Fruit fly (Drosophila melanogaster) whole organism, embryonic: Measurements from ENCODE around the gene CG18508.

Source experiments
- Adf1 ChIP-seq: fragments of 200-800 bp; sonication (Bioruptor generic); IDR thresholded peaks from 2 replicates; pipeline ENCODE4 v1.3.6; 2022; ENCODE audit warnings: missing biosample characterization, missing genetic modification characterization
- CG10147 ChIP-seq: fragments of 200-800 bp; sonication (Bioruptor generic); optimal IDR thresholded peaks from 2 replicates; lab custom pipeline; 2019; ENCODE audit warnings: missing biosample characterization, mild to moderate bottlenecking, missing genetic modification characterization, moderate library complexity
- CG1024 ChIP-seq: fragments of 200-800 bp; sonication (Bioruptor generic); IDR thresholded peaks from 2 replicates; pipeline ENCODE4 v1.3.6; 2022; ENCODE audit warnings: missing biosample characterization, missing genetic modification characterization
- CG10274 ChIP-seq: fragments of 200-800 bp; sonication (Bioruptor generic); optimal IDR thresholded peaks from 3 replicates; lab custom pipeline; 2017; ENCODE audit warnings: missing biosample characterization, mild to moderate bottlenecking, missing genetic modification characterization
- CG11247 ChIP-seq: fragments of 200-800 bp; sonication (Bioruptor generic); IDR thresholded peaks from 2 replicates; pipeline ENCODE4 v1.3.6; 2022; ENCODE audit warnings: missing biosample characterization, missing genetic modification characterization
- CG11456 ChIP-seq: fragments of 200-800 bp; sonication (Bioruptor generic); IDR thresholded peaks from 3 replicates; pipeline ENCODE4 v1.3.6; 2022; ENCODE audit warnings: missing biosample characterization, missing genetic modification characterization
- CG11723 ChIP-seq: fragments of 200-800 bp; sonication (Bioruptor generic); optimal IDR thresholded peaks from 2 replicates; lab custom pipeline; 2017; ENCODE audit warnings: missing biosample characterization, mild to moderate bottlenecking, missing genetic modification characterization
- CG13296 ChIP-seq: fragments of 200-800 bp; sonication (Bioruptor generic); optimal IDR thresholded peaks from 3 replicates; lab custom pipeline; 2018; ENCODE audit warnings: missing biosample characterization, mild to moderate bottlenecking, missing genetic modification characterization
- CG13624 ChIP-seq: fragments of 200-800 bp; sonication (Bioruptor generic); optimal IDR thresholded peaks from 2 replicates; lab custom pipeline; 2016; ENCODE audit warnings: missing biosample characterization, missing genetic modification characterization
- CG13894 ChIP-seq: fragments of 200-800 bp; sonication (Bioruptor generic); optimal IDR thresholded peaks from 3 replicates; lab custom pipeline; 2018; ENCODE audit warnings: missing biosample characterization, mild to moderate bottlenecking, missing genetic modification characterization, moderate library complexity
- CG14441 ChIP-seq: fragments of 200-800 bp; sonication (Bioruptor generic); IDR thresholded peaks from 2 replicates; pipeline ENCODE4 v1.3.6; 2022; ENCODE audit warnings: missing biosample characterization, missing genetic modification characterization
- CG14860 ChIP-seq: fragments of 200-800 bp; sonication (Bioruptor generic); IDR thresholded peaks from 3 replicates; pipeline ENCODE4 v1.3.6; 2022; ENCODE audit warnings: missing biosample characterization, missing genetic modification characterization; ENCODE audit not compliant: partially characterized antibody
- CG15011 ChIP-seq: fragments of 200-800 bp; sonication (Bioruptor generic); optimal IDR thresholded peaks from 3 replicates; lab custom pipeline; 2018; ENCODE audit warnings: missing biosample characterization, mild to moderate bottlenecking, missing genetic modification characterization
- CG1792 ChIP-seq: fragments of 200-800 bp; sonication (Bioruptor generic); optimal IDR thresholded peaks from 2 replicates; lab custom pipeline; 2016; ENCODE audit warnings: missing biosample characterization, missing genetic modification characterization
- CG2129 ChIP-seq: fragments of 200-800 bp; sonication (Bioruptor generic); IDR thresholded peaks from 2 replicates; pipeline ENCODE4 v1.3.6; 2022; ENCODE audit warnings: missing biosample characterization, missing genetic modification characterization; ENCODE audit not compliant: partially characterized antibody
- CG34376 ChIP-seq: fragments of 200-800 bp; sonication (Bioruptor generic); optimal IDR thresholded peaks from 2 replicates; lab custom pipeline; 2018; ENCODE audit warnings: missing biosample characterization, mild to moderate bottlenecking, missing genetic modification characterization
- CG3726 ChIP-seq: fragments of 200-800 bp; sonication (Bioruptor generic); IDR thresholded peaks from 3 replicates; pipeline ENCODE4, ENCODE4 v1.3.6; 2022; ENCODE audit warnings: missing biosample characterization, missing genetic modification characterization
- CG42726 ChIP-seq: fragments of 200-800 bp; sonication (Bioruptor generic); IDR thresholded peaks from 2 replicates; pipeline ENCODE4 v1.3.6; 2022; ENCODE audit warnings: missing biosample characterization, missing genetic modification characterization; ENCODE audit not compliant: partially characterized antibody
- CG4328 ChIP-seq: fragments of 200-800 bp; sonication (Bioruptor generic); optimal IDR thresholded peaks from 3 replicates; lab custom pipeline; 2017; ENCODE audit warnings: missing biosample characterization, missing genetic modification reagents, missing genetic modification characterization
- CG4707 ChIP-seq: fragments of 200-800 bp; sonication (Bioruptor generic); optimal IDR thresholded peaks from 2 replicates; lab custom pipeline; 2018; ENCODE audit warnings: missing biosample characterization, mild to moderate bottlenecking, missing genetic modification characterization, moderate library complexity
- CG6813 ChIP-seq: fragments of 200-800 bp; sonication (Bioruptor generic); optimal IDR thresholded peaks from 2 replicates; lab custom pipeline; 2017; ENCODE audit warnings: missing biosample characterization, missing genetic modification characterization, mild to moderate bottlenecking, moderate library complexity, missing genetic modification reagents
- CG7745 ChIP-seq: fragments of 200-800 bp; sonication (Bioruptor generic); optimal IDR thresholded peaks from 2 replicates; lab custom pipeline; 2018; ENCODE audit warnings: missing biosample characterization, mild to moderate bottlenecking, missing genetic modification characterization, moderate library complexity
- CHES-1-like ChIP-seq: fragments of 200-800 bp; sonication (Bioruptor generic); optimal IDR thresholded peaks from 2 replicates; lab custom pipeline; 2016; ENCODE audit warnings: missing biosample characterization, missing genetic modification characterization
- Eip74EF ChIP-seq, 2 experiments: fragments of 200-800 bp in 1 of 2; fragments of >200 bp in 1 of 2; sonication (Bioruptor generic) in 1 of 2; optimal IDR thresholded peaks; 2 replicates each; lab custom pipeline; 2017 to 2019; ENCODE audit warnings: missing biosample characterization in 2 of 2, missing genetic modification characterization in 2 of 2, mild to moderate bottlenecking in 1 of 2, moderate library complexity in 1 of 2
- HHEX ChIP-seq: fragments of 200-800 bp; sonication (Bioruptor generic); optimal IDR thresholded peaks from 3 replicates; lab custom pipeline; 2017; ENCODE audit warnings: missing biosample characterization, mild to moderate bottlenecking, missing genetic modification characterization, missing genetic modification reagents
- HLH3B ChIP-seq: fragments of 200-800 bp; sonication (Bioruptor generic); IDR thresholded peaks from 2 replicates; pipeline ENCODE4 v1.3.6; 2022; ENCODE audit warnings: missing biosample characterization, missing genetic modification characterization
- Med ChIP-seq: fragments of 200-800 bp; sonication (Bioruptor generic); peaks from one replicate; lab custom pipeline; 2016; ENCODE audit warnings: missing biosample characterization, missing genetic modification characterization, mild to moderate bottlenecking, inconsistent platforms, moderate library complexity
- Mes4 ChIP-seq: fragments of 200-800 bp; sonication (Bioruptor generic); optimal IDR thresholded peaks from 2 replicates; lab custom pipeline; 2016; ENCODE audit warnings: missing biosample characterization, missing genetic modification characterization
- Neu2 ChIP-seq: fragments of 200-800 bp; sonication (Bioruptor generic); optimal IDR thresholded peaks from 3 replicates; lab custom pipeline; 2016; ENCODE audit warnings: missing biosample characterization, missing genetic modification characterization, borderline replicate concordance
- Nf-YB ChIP-seq: fragments of 200-800 bp; sonication (Bioruptor generic); optimal IDR thresholded peaks from 3 replicates; lab custom pipeline; 2019; ENCODE audit warnings: missing biosample characterization, mild to moderate bottlenecking, missing genetic modification characterization, moderate library complexity
- Sry-β ChIP-seq: fragments of 200-800 bp; sonication (Bioruptor generic); optimal IDR thresholded peaks from 2 replicates; lab custom pipeline; 2018; ENCODE audit warnings: missing biosample characterization, mild to moderate bottlenecking, missing genetic modification characterization, moderate library complexity
- aop ChIP-seq: fragments of 200-800 bp; sonication (Bioruptor generic); IDR thresholded peaks from 2 replicates; pipeline ENCODE4 v1.3.6; 2022; ENCODE audit warnings: missing biosample characterization, missing genetic modification characterization
- ara ChIP-seq: fragments of 200-800 bp; sonication (Bioruptor generic); IDR thresholded peaks from 2 replicates; pipeline ENCODE4 v1.3.6; 2022; ENCODE audit warnings: missing biosample characterization, missing genetic modification characterization
- ato ChIP-seq: fragments of 200-800 bp; sonication (Bioruptor generic); IDR thresholded peaks from 2 replicates; pipeline ENCODE4 v1.3.6; 2022; ENCODE audit warnings: missing biosample characterization, missing genetic modification characterization; ENCODE audit not compliant: partially characterized antibody
- corto ChIP-seq: fragments of 200-800 bp; sonication (Bioruptor generic); optimal IDR thresholded peaks from 2 replicates; lab custom pipeline; 2016; ENCODE audit warnings: missing biosample characterization, mild to moderate bottlenecking, missing genetic modification characterization, moderate library complexity
- croc ChIP-seq: fragments of 200-800 bp; sonication (Bioruptor generic); conservative IDR thresholded peaks from 3 replicates; pipeline ENCODE4 v1.3.6; 2022; ENCODE audit warnings: missing biosample characterization, missing genetic modification characterization
- dimm ChIP-seq: fragments of 200-800 bp; sonication (Bioruptor generic); IDR thresholded peaks from 2 replicates; pipeline ENCODE4 v1.3.6; 2022; ENCODE audit warnings: missing biosample characterization, missing genetic modification characterization
- fd64A ChIP-seq: fragments of 200-800 bp; sonication (Bioruptor generic); optimal IDR thresholded peaks from 3 replicates; lab custom pipeline; 2018; ENCODE audit warnings: missing biosample characterization, mild to moderate bottlenecking, missing genetic modification characterization
- grn ChIP-seq: fragments of 200-800 bp; sonication (Bioruptor generic); optimal IDR thresholded peaks from 3 replicates; lab custom pipeline; 2017; ENCODE audit warnings: missing biosample characterization, missing genetic modification characterization
- lbe ChIP-seq: fragments of 200-800 bp; sonication (Bioruptor generic); optimal IDR thresholded peaks from 2 replicates; lab custom pipeline; 2016; ENCODE audit warnings: missing biosample characterization, mild to moderate bottlenecking, missing genetic modification characterization
- lmd ChIP-seq: fragments of 200-800 bp; sonication (Bioruptor generic); IDR thresholded peaks from 2 replicates; pipeline ENCODE4 v1.3.6; 2022; ENCODE audit warnings: missing biosample characterization, missing genetic modification characterization
- pros ChIP-seq: fragments of 200-800 bp; sonication (Bioruptor generic); optimal IDR thresholded peaks from 3 replicates; lab custom pipeline; 2019; ENCODE audit warnings: missing biosample characterization, mild to moderate bottlenecking, missing genetic modification characterization, moderate library complexity
- ro ChIP-seq: fragments of 200-800 bp; sonication (Bioruptor generic); IDR thresholded peaks from 2 replicates; pipeline ENCODE4 v1.3.6; 2022; ENCODE audit warnings: missing biosample characterization, missing genetic modification characterization
- sc ChIP-seq, 3 experiments: fragments of >200 bp in 2 of 3; fragments of 200-800 bp in 1 of 3; sonication (Bioruptor generic) in 1 of 3; optimal IDR thresholded peaks; 2 replicates in 2 of 3; 3 replicates in 1 of 3; lab custom pipeline; 2017; ENCODE audit warnings: mild to moderate bottlenecking in 1 of 3, missing biosample characterization in 1 of 3, missing genetic modification characterization in 1 of 3, missing genetic modification reagents in 1 of 3
- tgo ChIP-seq: fragments of 200-800 bp; sonication (Bioruptor generic); IDR thresholded peaks from 3 replicates; pipeline ENCODE4 v1.3.6; 2022; ENCODE audit warnings: missing biosample characterization, missing genetic modification characterization
- ttk ChIP-seq: fragments of 200-800 bp; sonication (Bioruptor generic); IDR thresholded peaks from 2 replicates; pipeline ENCODE4 v2.1.2; 2022; ENCODE audit warnings: missing biosample characterization, missing genetic modification characterization
- twi ChIP-seq: fragments of 200-800 bp; optimal IDR thresholded peaks from 2 replicates; lab custom pipeline; 2019; ENCODE audit warnings: missing biosample characterization, mild to moderate bottlenecking, missing genetic modification characterization, moderate library complexity
- wdn ChIP-seq: fragments of 200-800 bp; sonication (Bioruptor generic); IDR thresholded peaks from 2 replicates; pipeline ENCODE4 v1.3.6; 2022; ENCODE audit warnings: missing biosample characterization, missing genetic modification characterization

Gene CG18508

dm6 chrX:3134383-3135101 is 38.4 kb downstream of the CG18508 start, which contains the start of gene N (continued):
- TF ChIP-seq CG34376 (GFP tag; lab: Kevin White, UChicago), result no peak
- no peak for TF ChIP-seq HHEX (GFP tag; lab: Kevin White, UChicago)
- TF ChIP-seq CG10147 (GFP tag; lab: Kevin White, UChicago), result no peak
- TF ChIP-seq Mes4, result peak; percentile 37
- TF ChIP-seq twi (tag; lab: Kevin White, UChicago), result no peak
- no peak for TF ChIP-seq aop (GFP tag; lab: Robert Waterston, UW)
- TF ChIP-seq wdn, result no peak
- TF ChIP-seq Adf1, result peak; percentile 58
- no peak for TF ChIP-seq dimm (GFP tag; lab: Robert Waterston, UW)
- no peak for TF ChIP-seq pros (GFP tag; lab: Kevin White, UChicago)
- no peak for TF ChIP-seq ttk
- no peak for TF ChIP-seq HLH3B
- no peak for TF ChIP-seq CG10274 (GFP tag; lab: Kevin White, UChicago)
- no peak; the same call in 1 of the 3 replicates for TF ChIP-seq tgo (GFP tag; lab: Robert Waterston, UW)
- peak; percentile 92 for TF ChIP-seq Med (GFP tag; lab: Kevin White, UChicago)
- TF ChIP-seq lmd (GFP tag; lab: Robert Waterston, UW), result peak; percentile 42; the same call in 1 of the 2 replicates
- TF ChIP-seq CG13296 (GFP tag; lab: Kevin White, UChicago), result no peak
- TF ChIP-seq Sry-β (GFP tag; lab: Kevin White, UChicago), result no peak
- no peak for TF ChIP-seq CG3726 (GFP tag; lab: Robert Waterston, UW)
- TF ChIP-seq CG13894 (tag; lab: Kevin White, UChicago), result peak; percentile 38
- TF ChIP-seq CG11247, result peak; percentile 65
- no peak; the same call in 1 of the 2 replicates for TF ChIP-seq ara
- TF ChIP-seq sc (optimal IDR thresholded peaks at IDR 0.05; lab: Kevin White, UChicago), result no peak
- TF ChIP-seq sc (GFP tag; optimal IDR thresholded peaks at IDR 0.05; lab: Kevin White, UChicago), result no peak
- TF ChIP-seq CG2129 (GFP tag; lab: Robert Waterston, UW), result no peak
- no peak for TF ChIP-seq Neu2 (GFP tag; lab: Kevin White, UChicago)
- peak; percentile 77 for TF ChIP-seq CG42726 (GFP tag; lab: Robert Waterston, UW)
- peak; percentile 77; the same call in 2 of the 3 replicates for TF ChIP-seq CG11456 (GFP tag; lab: Robert Waterston, UW)
- no peak for TF ChIP-seq corto (GFP tag; lab: Kevin White, UChicago)
- TF ChIP-seq croc, result no peak
- TF ChIP-seq CG4707 (GFP tag; lab: Kevin White, UChicago), result no peak
- TF ChIP-seq lbe (GFP tag; lab: Kevin White, UChicago), result no peak
- TF ChIP-seq CG1792, result no peak
- TF ChIP-seq CG13624 (GFP tag; lab: Kevin White, UChicago), result peak; percentile 64
- TF ChIP-seq CG14860 (GFP tag; lab: Robert Waterston, UW), result no peak; the same call in 2 of the 3 replicates
- TF ChIP-seq grn, result no peak
- TF ChIP-seq CG11723, result no peak
- TF ChIP-seq CG6813 (GFP tag; lab: Kevin White, UChicago), result peak; percentile 48
- TF ChIP-seq Eip74EF (GFP tag; optimal IDR thresholded peaks at IDR 0.05; lab: Kevin White, UChicago), result no peak
- TF ChIP-seq CG1024 (GFP tag; lab: Robert Waterston, UW), result no peak
- no peak for TF ChIP-seq CG4328
- TF ChIP-seq fd64A (GFP tag; lab: Kevin White, UChicago), result no peak
- no peak for TF ChIP-seq CG14441 (GFP tag; lab: Robert Waterston, UW)
- no peak for TF ChIP-seq CG7745
- TF ChIP-seq ato (GFP tag; lab: Robert Waterston, UW), result peak; percentile 31; the same call in 1 of the 2 replicates
- TF ChIP-seq CHES-1-like (GFP tag; lab: Kevin White, UChicago), result peak; percentile 18
- TF ChIP-seq CG15011, result no peak
- no peak for TF ChIP-seq ro (GFP tag; lab: Robert Waterston, UW)
- peak; percentile 40 for TF ChIP-seq Nf-YB (GFP tag; lab: Kevin White, UChicago)
